Fruit fly (Drosophila melanogaster): ENCODE results near the gene Art2.

Art2 gene

DNA sequence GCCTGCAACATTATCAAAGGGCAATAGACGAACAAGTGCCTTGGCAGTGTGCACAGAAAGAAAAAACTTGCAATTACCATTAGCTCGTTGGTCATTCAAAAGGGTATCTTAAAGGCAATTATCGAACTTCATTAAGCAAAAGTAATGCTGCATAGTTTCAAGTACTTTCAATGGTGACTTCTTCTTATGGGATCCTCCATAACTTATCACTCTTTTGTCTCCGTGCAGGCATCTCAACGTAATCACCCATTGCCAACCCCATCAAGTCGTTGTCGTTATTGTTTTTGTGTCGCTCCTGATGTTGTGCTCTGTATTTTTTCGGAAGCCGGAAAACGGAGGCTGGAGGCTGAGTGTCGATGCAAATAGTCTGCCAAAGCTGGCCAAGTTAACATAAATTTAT is 15.8 kb upstream of the Art2 start (continued):
- TF ChIP-seq CG11762 (GFP tag; optimal IDR thresholded peaks at IDR 0.05; ENCODE audit: insufficient read depth) (no peak), Sox15 (GFP tag; optimal IDR thresholded peaks at IDR 0.05) (no peak), CG7368 (GFP tag; optimal IDR thresholded peaks at IDR 0.05) (no peak), net (GFP tag; optimal IDR thresholded peaks at IDR 0.05) (no peak), CG6276 (GFP tag; optimal IDR thresholded peaks at IDR 0.05) (no peak), CG8319 (GFP tag; optimal IDR thresholded peaks at IDR 0.05) (no peak), vri (GFP tag; optimal IDR thresholded peaks at IDR 0.05) (no peak), Ets96B (tag; optimal IDR thresholded peaks at IDR 0.05) (peak; percentile 30), topi (GFP tag; optimal IDR thresholded peaks at IDR 0.05) (no peak), CG9139 (GFP tag; optimal IDR thresholded peaks at IDR 0.05) (no peak), Eip75B (GFP tag; optimal IDR thresholded peaks at IDR 0.05) (no peak), CG16779 (tag; optimal IDR thresholded peaks at IDR 0.05) (no peak), CG6854 (GFP tag; optimal IDR thresholded peaks at IDR 0.05) (no peak), CG6163 (GFP tag; IDR thresholded peaks at IDR 0.05) (0 out of 3 replicates have a peak, but pooled peaks have one; percentile 22), Eip78C (GFP tag) (peak; percentile 62), Sox14 (GFP tag; optimal IDR thresholded peaks at IDR 0.05) (no peak), CG8632 (GFP tag; optimal IDR thresholded peaks at IDR 0.05) (no peak), CG11902 (GFP tag; optimal IDR thresholded peaks at IDR 0.05) (no peak), CG11294 (GFP tag; IDR thresholded peaks at IDR 0.05) (no peak), Smox (GFP tag; optimal IDR thresholded peaks at IDR 0.05) (no peak), dac (GFP tag; optimal IDR thresholded peaks at IDR 0.05) (no peak), fd59A (GFP tag; optimal IDR thresholded peaks at IDR 0.05) (no peak), svp (GFP tag) (peak; percentile 67), eg (GFP tag; IDR thresholded peaks at IDR 0.05) (0 out of 3 replicates have a peak, but pooled peaks have one; percentile 13), CG1621 (tag; optimal IDR thresholded peaks at IDR 0.05) (no peak), Hr38 (GFP tag; optimal IDR thresholded peaks at IDR 0.05) (no peak), cyc (GFP tag; optimal IDR thresholded peaks at IDR 0.05) (no peak), CG10631 (GFP tag; optimal IDR thresholded peaks at IDR 0.05) (peak; percentile 24), Hr39 (GFP tag; optimal IDR thresholded peaks at IDR 0.05) (no peak), OdsH (GFP tag; optimal IDR thresholded peaks at IDR 0.05) (no peak), lz (GFP tag; optimal IDR thresholded peaks at IDR 0.05) (no peak), Blimp-1 (GFP tag; optimal IDR thresholded peaks at IDR 0.05) (no peak), pdm3 (GFP tag; optimal IDR thresholded peaks at IDR 0.05) (peak; percentile 9), CG3032 (tag; optimal IDR thresholded peaks at IDR 0.05) (peak; percentile 20), CG3919 (GFP tag; optimal IDR thresholded peaks at IDR 0.05) (no peak)

DNA sequence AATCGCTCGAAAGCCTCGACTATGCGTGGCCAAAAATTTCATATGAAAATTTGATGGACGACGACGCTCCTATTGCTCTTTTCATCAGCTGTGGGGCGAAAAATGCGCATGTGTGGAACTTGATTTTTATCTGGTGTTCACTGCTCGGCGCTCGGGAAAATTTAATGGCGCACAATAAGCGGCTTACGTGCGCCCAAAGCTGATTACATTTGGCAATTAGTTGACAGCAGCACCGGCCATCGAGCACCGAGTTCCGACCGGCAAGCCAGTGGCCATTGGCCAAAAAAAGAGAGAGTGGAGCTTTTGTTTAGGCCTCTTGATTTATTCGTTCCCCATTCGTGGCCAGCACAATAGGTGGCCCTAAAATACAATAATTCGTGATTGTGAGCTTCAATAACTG is 14.5 kb upstream of the Art2 start:
- TF ChIP-seq Ets21C (GFP tag; optimal IDR thresholded peaks at IDR 0.05) (no peak), topi (GFP tag; optimal IDR thresholded peaks at IDR 0.05) (no peak), dsx (GFP tag; optimal IDR thresholded peaks at IDR 0.05; ENCODE audit: poor library complexity, severe bottlenecking) (no peak), Hr39 (GFP tag; optimal IDR thresholded peaks at IDR 0.05) (no peak), CG10669 (GFP tag; optimal IDR thresholded peaks at IDR 0.05) (no peak), eg (GFP tag; IDR thresholded peaks at IDR 0.05) (no peak), CG34406 (GFP tag; optimal IDR thresholded peaks at IDR 0.05) (no peak), CG6854 (GFP tag; optimal IDR thresholded peaks at IDR 0.05) (no peak), CG6276 (GFP tag; optimal IDR thresholded peaks at IDR 0.05) (no peak), Lpt (GFP tag; optimal IDR thresholded peaks at IDR 0.05) (no peak), net (GFP tag; optimal IDR thresholded peaks at IDR 0.05) (no peak), svp (GFP tag) (no peak), OdsH (GFP tag; optimal IDR thresholded peaks at IDR 0.05) (no peak), CG16779 (tag; optimal IDR thresholded peaks at IDR 0.05) (no peak), CG3919 (GFP tag; optimal IDR thresholded peaks at IDR 0.05) (no peak), esn (GFP tag; optimal IDR thresholded peaks at IDR 0.05) (no peak), Sox102F (GFP tag; optimal IDR thresholded peaks at IDR 0.05) (no peak), CG8119 (GFP tag; IDR thresholded peaks at IDR 0.05) (no peak)
